Fruit fly (Drosophila melanogaster): ENCODE measurements around the gene abo.
A peak's percentile ranks its signal among the peaks of the same experiment; 100 is the strongest.

DNA sequence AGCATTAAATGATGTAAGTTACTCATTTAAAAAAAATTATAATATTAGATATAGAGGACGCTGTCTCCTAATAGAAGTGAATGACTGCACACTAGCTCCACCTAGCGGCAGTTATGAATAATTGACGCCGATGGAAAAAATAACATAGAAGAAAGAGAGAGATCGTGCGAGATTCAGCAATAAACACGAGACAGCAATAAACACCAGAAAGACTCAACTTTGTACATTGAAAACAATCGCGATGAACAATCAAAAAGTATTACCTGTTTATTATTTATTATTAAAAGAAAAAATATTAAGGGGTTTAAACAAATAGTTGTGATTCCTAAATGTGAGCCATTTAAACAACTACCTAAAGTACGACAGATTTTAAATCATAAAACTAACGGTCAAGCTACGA is 11.0 kb upstream of the abo start:
- TF ChIP-seq OdsH (GFP tag; optimal IDR thresholded peaks at IDR 0.05) (no peak), Hr78 (GFP tag; optimal IDR thresholded peaks at IDR 0.05) (no peak), psq (GFP tag; optimal IDR thresholded peaks at IDR 0.05) (no peak), foxo (GFP tag; optimal IDR thresholded peaks at IDR 0.05) (peak in 1 of 2 experiments; percentile 15), Myc (optimal IDR thresholded peaks at IDR 0.05) (peak; percentile 29), pan (optimal IDR thresholded peaks at IDR 0.05) (no peak), Sp1 (GFP tag; optimal IDR thresholded peaks at IDR 0.05) (no peak), Jra (GFP tag; optimal IDR thresholded peaks at IDR 0.05) (no peak)

All from whole organism, wandering third instar larva.